Worm (Caenorhabditis elegans) whole organism, mixed stage, embryonic: ENCODE measurements around the gene rfc-4.

Experiments
- ceh-39 ChIP-seq: fragments of 150-350 bp; optimal IDR thresholded peaks from 2 replicates; lab custom pipeline; 2014; ENCODE audit warnings: missing biosample characterization, missing genetic modification characterization
- ces-1 ChIP-seq: fragments of 150-350 bp; optimal IDR thresholded peaks from 2 replicates; lab custom pipeline; 2014; ENCODE audit warnings: missing biosample characterization, missing genetic modification reagents, missing genetic modification characterization
- nhr-12 ChIP-seq: fragments of 150-350 bp; optimal IDR thresholded peaks from 2 replicates; lab custom pipeline; 2014; ENCODE audit warnings: missing biosample characterization, missing genetic modification characterization
- nhr-2 ChIP-seq: fragments of 150-350 bp; optimal IDR thresholded peaks from 2 replicates; lab custom pipeline; 2014; ENCODE audit warnings: missing biosample characterization, missing genetic modification characterization
- nhr-237 ChIP-seq: fragments of 150-350 bp; optimal IDR thresholded peaks from 2 replicates; lab custom pipeline; 2014; ENCODE audit warnings: missing biosample characterization, missing genetic modification characterization
- sem-2 ChIP-seq: fragments of 200-800 bp; sonication (Bioruptor generic); optimal IDR thresholded peaks from 2 replicates; lab custom pipeline; 2018; ENCODE audit warnings: mild to moderate bottlenecking, missing genetic modification characterization, missing compliant biosample characterization
- unc-39 ChIP-seq: fragments of 150-350 bp; optimal IDR thresholded peaks from 2 replicates; lab custom pipeline; 2014; ENCODE audit warnings: missing biosample characterization, missing genetic modification characterization
- unc-62 ChIP-seq: fragments of 150-350 bp; optimal IDR thresholded peaks from 2 replicates; lab custom pipeline; 2014; ENCODE audit warnings: missing biosample characterization, missing genetic modification reagents, missing genetic modification characterization

DNA sequence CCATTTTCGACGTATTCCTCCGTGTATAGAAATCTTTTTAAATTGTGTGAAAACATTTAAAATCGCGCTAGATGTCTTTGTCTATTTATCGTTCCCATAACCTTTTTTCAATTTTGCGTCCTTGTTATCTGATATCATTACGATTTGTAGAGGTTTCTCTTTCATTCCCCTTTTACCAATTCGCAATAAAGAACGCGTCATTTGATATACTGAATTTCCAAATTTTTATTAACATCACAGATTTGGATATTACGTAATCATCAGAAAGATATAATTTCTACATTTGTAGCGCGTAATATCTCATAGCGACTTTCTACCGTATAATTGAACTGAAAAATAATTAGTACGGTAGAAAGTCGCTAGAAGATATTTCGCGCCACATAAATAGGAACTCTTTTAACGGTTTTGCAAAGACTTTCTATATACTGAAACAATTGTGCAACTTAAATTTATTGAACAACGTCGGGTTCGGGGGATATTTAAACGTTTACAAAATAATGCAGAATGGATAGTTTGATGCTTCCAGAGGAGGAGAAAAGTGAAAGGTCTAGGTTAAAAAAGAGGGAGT, 13.3 kb upstream of the rfc-4 start:
- TF ChIP-seq nhr-12 (tag; lab: Kevin White, UChicago) = no peak
- no peak for TF ChIP-seq sem-2
- TF ChIP-seq ces-1 (GFP tag; lab: Kevin White, UChicago) = no peak
- TF ChIP-seq unc-62 (GFP tag; lab: Kevin White, UChicago) = no peak
- no peak for TF ChIP-seq ceh-39 (tag; lab: Kevin White, UChicago)
- TF ChIP-seq unc-39 (tag; lab: Kevin White, UChicago) = no peak
- no peak for TF ChIP-seq nhr-2
- no peak for TF ChIP-seq nhr-237 (tag; lab: Kevin White, UChicago)
